Fruit fly (Drosophila melanogaster) whole organism, embryonic: Measurements from ENCODE around the gene CG7071.

Experiments used
- ATbp ChIP-seq: fragments of 200-800 bp; sonication (Bioruptor generic); optimal IDR thresholded peaks from 2 replicates; lab custom pipeline; 2017; ENCODE audit warnings: missing biosample characterization, mild to moderate bottlenecking, missing genetic modification characterization, missing genetic modification reagents
- Asciz ChIP-seq: fragments of 200-800 bp; sonication (Bioruptor generic); optimal IDR thresholded peaks from 2 replicates; lab custom pipeline; 2017; ENCODE audit warnings: missing biosample characterization, mild to moderate bottlenecking, missing genetic modification characterization, missing genetic modification reagents
- CG11085 ChIP-seq: fragments of 200-800 bp; sonication (Bioruptor generic); IDR thresholded peaks from 2 replicates; pipeline ENCODE4 v1.3.6; 2022; ENCODE audit warnings: missing biosample characterization, missing genetic modification characterization
- CG11247 ChIP-seq: fragments of 200-800 bp; sonication (Bioruptor generic); IDR thresholded peaks from 2 replicates; pipeline ENCODE4 v1.3.6; 2022; ENCODE audit warnings: missing biosample characterization, missing genetic modification characterization
- CG13287 ChIP-seq: fragments of 200-800 bp; sonication (Bioruptor generic); IDR thresholded peaks from 2 replicates; pipeline ENCODE4 v1.3.6; 2022; ENCODE audit warnings: missing biosample characterization, missing genetic modification characterization; ENCODE audit not compliant: partially characterized antibody
- CG13775 ChIP-seq: fragments of 200-800 bp; sonication (Bioruptor generic); optimal IDR thresholded peaks from 3 replicates; lab custom pipeline; 2017; ENCODE audit warnings: missing biosample characterization, mild to moderate bottlenecking, missing genetic modification characterization
- CG14441 ChIP-seq: fragments of 200-800 bp; sonication (Bioruptor generic); IDR thresholded peaks from 2 replicates; pipeline ENCODE4 v1.3.6; 2022; ENCODE audit warnings: missing biosample characterization, missing genetic modification characterization
- CG1647 ChIP-seq: fragments of 200-800 bp; sonication (Bioruptor generic); optimal IDR thresholded peaks from 3 replicates; lab custom pipeline; 2016; ENCODE audit warnings: missing biosample characterization, missing genetic modification characterization
- CG17359 ChIP-seq: fragments of 200-800 bp; sonication (Bioruptor generic); optimal IDR thresholded peaks from 3 replicates; lab custom pipeline; 2018; ENCODE audit warnings: missing biosample characterization, mild to moderate bottlenecking, missing genetic modification characterization, moderate library complexity
- CG17385 ChIP-seq: fragments of 200-800 bp; sonication (Bioruptor generic); optimal IDR thresholded peaks from 3 replicates; lab custom pipeline; 2018; ENCODE audit warnings: missing biosample characterization, mild to moderate bottlenecking, missing genetic modification characterization
- CG18619 ChIP-seq: fragments of 200-800 bp; sonication (Bioruptor generic); optimal IDR thresholded peaks from 3 replicates; lab custom pipeline; 2017; ENCODE audit warnings: missing biosample characterization, mild to moderate bottlenecking, missing genetic modification characterization
- CG30020 ChIP-seq: fragments of 200-800 bp; optimal IDR thresholded peaks from 2 replicates; lab custom pipeline; 2019; ENCODE audit warnings: missing biosample characterization, mild to moderate bottlenecking, missing genetic modification characterization, moderate library complexity
- CG34224 ChIP-seq: fragments of 200-800 bp; sonication (Bioruptor generic); IDR thresholded peaks from 3 replicates; pipeline ENCODE4 v1.3.6; 2022; ENCODE audit warnings: missing biosample characterization, missing genetic modification characterization; ENCODE audit not compliant: partially characterized antibody
- CG3847 ChIP-seq: fragments of 200-800 bp; sonication (Bioruptor generic); IDR thresholded peaks from 2 replicates; pipeline ENCODE4 v1.3.6; 2022; ENCODE audit warnings: missing biosample characterization, missing genetic modification characterization
- CG3995 ChIP-seq: fragments of 200-800 bp; sonication (Bioruptor generic); optimal IDR thresholded peaks from 3 replicates; lab custom pipeline; 2016; ENCODE audit warnings: missing biosample characterization, missing genetic modification characterization
- CG42726 ChIP-seq: fragments of 200-800 bp; sonication (Bioruptor generic); IDR thresholded peaks from 2 replicates; pipeline ENCODE4 v1.3.6; 2022; ENCODE audit warnings: missing biosample characterization, missing genetic modification characterization; ENCODE audit not compliant: partially characterized antibody
- CG5953 ChIP-seq: fragments of 200-800 bp; sonication (Bioruptor generic); IDR thresholded peaks from 2 replicates; pipeline ENCODE4 v1.3.6; 2022; ENCODE audit warnings: missing biosample characterization, missing genetic modification characterization
- CG7928 ChIP-seq: fragments of 200-800 bp; sonication (Bioruptor generic); optimal IDR thresholded peaks from 2 replicates; lab custom pipeline; 2017; ENCODE audit warnings: missing biosample characterization, mild to moderate bottlenecking, missing genetic modification characterization
- CG8388 ChIP-seq: fragments of 200-800 bp; sonication (Bioruptor generic); optimal IDR thresholded peaks from 2 replicates; lab custom pipeline; 2019; ENCODE audit warnings: missing biosample characterization, mild to moderate bottlenecking, missing genetic modification characterization, moderate library complexity
- CG8944 ChIP-seq: fragments of 200-800 bp; sonication (Bioruptor generic); optimal IDR thresholded peaks from 3 replicates; lab custom pipeline; 2016; ENCODE audit warnings: missing biosample characterization, missing genetic modification characterization
- CG9437 ChIP-seq: fragments of 200-800 bp; sonication (Bioruptor generic); optimal IDR thresholded peaks from 2 replicates; lab custom pipeline; 2018; ENCODE audit warnings: missing biosample characterization, mild to moderate bottlenecking, missing genetic modification characterization
- CG9727 ChIP-seq: fragments of 200-800 bp; sonication (Bioruptor generic); optimal IDR thresholded peaks from 3 replicates; lab custom pipeline; 2017; ENCODE audit warnings: missing biosample characterization, mild to moderate bottlenecking, missing genetic modification characterization
- D19A ChIP-seq: fragments of 200-800 bp; optimal IDR thresholded peaks from 3 replicates; lab custom pipeline; 2019; ENCODE audit warnings: missing biosample characterization, mild to moderate bottlenecking, missing genetic modification characterization, moderate library complexity
- Dip2 ChIP-seq: fragments of 200-800 bp; sonication (Bioruptor generic); IDR thresholded peaks from 2 replicates; pipeline ENCODE4 v1.3.6; 2022; ENCODE audit warnings: missing biosample characterization, missing genetic modification characterization
- Doc2 ChIP-seq: fragments of 200-800 bp; sonication (Bioruptor generic); IDR thresholded peaks from 2 replicates; pipeline ENCODE4 v1.3.6; 2022; ENCODE audit warnings: missing biosample characterization, missing genetic modification characterization
- Gug ChIP-seq: fragments of 200-800 bp; sonication (Bioruptor generic); IDR thresholded peaks from 4 replicates; pipeline ENCODE4 v1.3.6; 2022; ENCODE audit warnings: missing biosample characterization, missing genetic modification characterization
- Max ChIP-seq: fragments of 200-800 bp; sonication (Bioruptor generic); optimal IDR thresholded peaks from 2 replicates; lab custom pipeline; 2016; ENCODE audit warnings: missing biosample characterization, mild to moderate bottlenecking, missing genetic modification characterization
- Med ChIP-seq: fragments of 200-800 bp; sonication (Bioruptor generic); peaks from one replicate; lab custom pipeline; 2016; ENCODE audit warnings: missing biosample characterization, missing genetic modification characterization, mild to moderate bottlenecking, inconsistent platforms, moderate library complexity
- Myb ChIP-seq: fragments of 200-800 bp; sonication (Bioruptor generic); optimal IDR thresholded peaks from 2 replicates; lab custom pipeline; 2016; ENCODE audit warnings: missing biosample characterization, missing genetic modification characterization
- NK7.1 ChIP-seq: fragments of 200-800 bp; sonication (Bioruptor generic); optimal IDR thresholded peaks from 3 replicates; lab custom pipeline; 2016; ENCODE audit warnings: missing biosample characterization, missing genetic modification characterization
- Nf-YA ChIP-seq: fragments of 200-800 bp; sonication (Bioruptor generic); IDR thresholded peaks from 2 replicates; pipeline ENCODE4 v1.3.6; 2022; ENCODE audit warnings: missing biosample characterization, missing genetic modification characterization
- aop ChIP-seq: fragments of 200-800 bp; sonication (Bioruptor generic); IDR thresholded peaks from 2 replicates; pipeline ENCODE4 v1.3.6; 2022; ENCODE audit warnings: missing biosample characterization, missing genetic modification characterization
- ato ChIP-seq: fragments of 200-800 bp; sonication (Bioruptor generic); IDR thresholded peaks from 2 replicates; pipeline ENCODE4 v1.3.6; 2022; ENCODE audit warnings: missing biosample characterization, missing genetic modification characterization; ENCODE audit not compliant: partially characterized antibody
- ci ChIP-seq: fragments of 200-800 bp; sonication (Bioruptor generic); IDR thresholded peaks from 3 replicates; pipeline ENCODE4 v1.3.6; 2022; ENCODE audit warnings: missing biosample characterization, missing genetic modification characterization
- dimm ChIP-seq: fragments of 200-800 bp; sonication (Bioruptor generic); IDR thresholded peaks from 2 replicates; pipeline ENCODE4 v1.3.6; 2022; ENCODE audit warnings: missing biosample characterization, missing genetic modification characterization
- dpn ChIP-seq, 2 experiments: fragments of 200-800 bp; sonication (Bioruptor generic); optimal IDR thresholded peaks; 3 replicates each; lab custom pipeline; 2016; ENCODE audit warnings: missing biosample characterization in 2 of 2, missing genetic modification characterization in 2 of 2
- fd102C ChIP-seq: fragments of 200-800 bp; sonication (Bioruptor generic); optimal IDR thresholded peaks from 2 replicates; lab custom pipeline; 2018; ENCODE audit warnings: missing biosample characterization, mild to moderate bottlenecking, missing genetic modification characterization, moderate library complexity
- grn ChIP-seq: fragments of 200-800 bp; sonication (Bioruptor generic); optimal IDR thresholded peaks from 3 replicates; lab custom pipeline; 2017; ENCODE audit warnings: missing biosample characterization, missing genetic modification characterization
- her ChIP-seq: fragments of 200-800 bp; sonication (Bioruptor generic); optimal IDR thresholded peaks from 2 replicates; lab custom pipeline; 2016; ENCODE audit warnings: missing biosample characterization, missing genetic modification characterization
- insv ChIP-seq, 2 experiments: fragments of 200-800 bp; sonication (Bioruptor generic); optimal IDR thresholded peaks; 3 replicates each; lab custom pipeline; 2016 to 2018; ENCODE audit warnings: missing biosample characterization in 2 of 2, missing genetic modification characterization in 2 of 2
- klu ChIP-seq: fragments of 200-800 bp; sonication (Bioruptor generic); IDR thresholded peaks from 2 replicates; pipeline ENCODE4 v1.3.6; 2022; ENCODE audit warnings: missing biosample characterization, missing genetic modification characterization
- mirr ChIP-seq: fragments of 200-800 bp; sonication (Bioruptor generic); optimal IDR thresholded peaks from 3 replicates; lab custom pipeline; 2018; ENCODE audit warnings: missing biosample characterization, mild to moderate bottlenecking, missing genetic modification characterization
- org-1 ChIP-seq: fragments of 200-800 bp; sonication (Bioruptor generic); optimal IDR thresholded peaks from 2 replicates; lab custom pipeline; 2017; ENCODE audit warnings: missing biosample characterization, missing genetic modification characterization
- ro ChIP-seq: fragments of 200-800 bp; sonication (Bioruptor generic); IDR thresholded peaks from 2 replicates; pipeline ENCODE4 v1.3.6; 2022; ENCODE audit warnings: missing biosample characterization, missing genetic modification characterization
- sens ChIP-seq: fragments of 200-800 bp; sonication (Bioruptor generic); peaks from one replicate; lab custom pipeline; 2016; ENCODE audit warnings: missing biosample characterization, missing genetic modification characterization
- sima ChIP-seq: fragments of 200-800 bp; sonication (Bioruptor generic); optimal IDR thresholded peaks from 2 replicates; lab custom pipeline; 2016; ENCODE audit warnings: missing biosample characterization, missing genetic modification characterization
- slou ChIP-seq: fragments of 200-800 bp; sonication (Bioruptor generic); optimal IDR thresholded peaks from 3 replicates; lab custom pipeline; 2016; ENCODE audit warnings: missing biosample characterization, missing genetic modification characterization
- so ChIP-seq: fragments of 200-800 bp; sonication (Bioruptor generic); IDR thresholded peaks from 3 replicates; pipeline ENCODE4 v1.3.6; 2022; ENCODE audit warnings: missing biosample characterization, missing genetic modification characterization
- trh ChIP-seq: fragments of 200-800 bp; sonication (Bioruptor generic); optimal IDR thresholded peaks from 2 replicates; lab custom pipeline; 2016; ENCODE audit warnings: missing biosample characterization, missing genetic modification characterization
- yki ChIP-seq: fragments of >200 bp; optimal IDR thresholded peaks from 3 replicates; lab custom pipeline; 2018

CG7071 gene

dm6 chr3R:22356464-22357410 is 5.7 kb upstream of the CG7071 start, which contains the start of gene Sar1 (continued):
- TF ChIP-seq Nf-YA (no peak), sima (GFP tag; lab: Kevin White, UChicago) (no peak), Max (no peak), so (no peak), ro (GFP tag; lab: Robert Waterston, UW) (no peak), ci (peak; percentile 40; the same call in 1 of the 3 replicates), klu (GFP tag; lab: Robert Waterston, UW) (no peak), insv (GFP tag; optimal IDR thresholded peaks at IDR 0.05; lab: Kevin White, UChicago) (peak in 1 of 2 experiments; percentile 85), CG18619 (GFP tag; lab: Kevin White, UChicago) (no peak), dpn (GFP tag; optimal IDR thresholded peaks at IDR 0.05; lab: Kevin White, UChicago) (peak; percentile 19 to 55), CG42726 (peak; percentile 96), mirr (GFP tag; lab: Kevin White, UChicago) (no peak), CG17385 (GFP tag; lab: Kevin White, UChicago) (no peak), CG13287 (GFP tag; lab: Robert Waterston, UW) (peak; percentile 98), Gug (GFP tag; lab: Robert Waterston, UW) (peak; percentile 42; the same call in 2 of the 4 replicates), ato (GFP tag; lab: Robert Waterston, UW) (peak; percentile 88), ATbp (GFP tag; lab: Kevin White, UChicago) (no peak), dimm (GFP tag; lab: Robert Waterston, UW) (no peak), aop (peak; percentile 71), slou (GFP tag; lab: Kevin White, UChicago) (no peak), CG1647 (GFP tag; lab: Kevin White, UChicago) (no peak), Dip2 (GFP tag; lab: Robert Waterston, UW) (no peak), CG30020 (tag; lab: Kevin White, UChicago) (peak; percentile 13), CG11247 (GFP tag; lab: Robert Waterston, UW) (no peak), Med (GFP tag; lab: Kevin White, UChicago) (peak; percentile 90), org-1 (no peak), sens (GFP tag; lab: Kevin White, UChicago) (peak; percentile 82), trh (GFP tag; lab: Kevin White, UChicago) (no peak), CG11085 (GFP tag; lab: Robert Waterston, UW) (no peak), CG8944 (GFP tag; lab: Kevin White, UChicago) (peak; percentile 43), Doc2 (GFP tag; lab: Robert Waterston, UW) (no peak), CG5953 (GFP tag; lab: Robert Waterston, UW) (no peak), CG13775 (GFP tag; lab: Kevin White, UChicago) (no peak), CG17359 (tag; lab: Kevin White, UChicago) (no peak), yki (lab: Kevin White, UChicago) (peak; percentile 44), CG7928 (GFP tag; lab: Kevin White, UChicago) (peak; percentile 97), NK7.1 (GFP tag; lab: Kevin White, UChicago) (no peak), D19A (no peak), CG8388 (GFP tag; lab: Kevin White, UChicago) (no peak), fd102C (GFP tag; lab: Kevin White, UChicago) (no peak), CG3847 (GFP tag; lab: Robert Waterston, UW) (peak; percentile 99), CG9437 (GFP tag; lab: Kevin White, UChicago) (peak; percentile 55), her (GFP tag; lab: Kevin White, UChicago) (no peak), Asciz (GFP tag; lab: Kevin White, UChicago) (no peak), CG9727 (GFP tag; lab: Kevin White, UChicago) (no peak), CG14441 (GFP tag; lab: Robert Waterston, UW) (no peak), CG3995 (no peak), Myb (GFP tag; lab: Kevin White, UChicago) (peak; percentile 74), CG34224 (GFP tag; lab: Robert Waterston, UW) (peak; percentile 88), grn (GFP tag; lab: Kevin White, UChicago) (peak; percentile 6)
